Worm (Caenorhabditis elegans) whole organism, dauer: Measurements from ENCODE around the gene ZK809.5.

ENCODE experiments used
- unc-62 ChIP-seq: sonication (generic microtip); optimal IDR thresholded peaks from 2 replicates; lab custom pipeline; 2017; ENCODE audit warnings: missing biosample characterization, missing genetic modification reagents, missing genetic modification characterization

Gene ZK809.5

DNA sequence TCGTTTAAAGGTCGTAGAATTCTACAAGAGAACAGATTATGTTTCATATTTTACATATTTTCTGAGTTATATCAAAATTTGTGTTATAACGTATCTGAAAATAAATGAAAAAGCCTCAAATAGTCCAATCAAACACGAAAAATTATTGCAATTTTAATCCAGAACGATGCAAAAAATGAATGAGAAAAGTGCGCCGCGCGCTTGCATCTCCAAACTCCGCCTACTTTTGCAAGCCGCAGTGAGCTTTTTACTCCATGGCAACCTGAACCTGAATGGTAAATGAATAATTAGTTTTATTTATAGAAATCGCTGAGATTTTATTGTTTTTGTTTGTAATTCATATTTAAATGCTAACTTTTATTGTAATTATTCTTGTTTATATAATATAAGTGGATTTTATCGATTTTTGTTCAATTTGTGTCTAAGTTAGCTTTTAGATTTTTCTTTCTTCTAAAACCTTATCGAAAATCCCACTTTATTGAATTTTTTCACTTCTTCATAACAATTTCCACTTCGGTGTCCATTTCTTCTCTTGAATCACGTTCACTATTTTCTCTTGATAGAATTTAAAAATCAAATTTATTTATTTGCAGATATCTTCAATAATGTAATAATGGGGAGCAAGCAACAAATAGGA is at the start of gene ZK809.5:
ZK809.5 (plus strand) TSS at position 587 of the 637 bp plus-strand sequence.
- no peak for TF ChIP-seq unc-62 (GFP tag; lab: Kevin White, UChicago)

DNA sequence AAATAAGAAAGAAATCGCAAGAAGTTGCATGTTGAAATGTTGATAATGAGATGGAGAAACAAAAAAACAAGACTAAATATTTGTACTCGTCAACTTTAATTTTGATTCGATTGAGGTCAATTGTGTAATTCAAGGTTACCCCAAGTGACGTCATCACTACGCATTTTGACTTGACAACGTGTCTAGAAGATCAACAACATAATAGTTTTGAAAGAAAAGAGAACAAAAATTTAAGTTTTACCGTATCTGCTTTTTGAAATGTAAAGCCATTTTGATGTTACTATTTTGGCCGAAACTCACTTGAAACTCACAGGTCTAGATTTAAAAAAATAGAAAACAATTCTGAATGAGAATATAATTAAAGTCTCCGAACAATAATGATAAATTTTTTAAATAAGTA is 35.6 kb upstream of the ZK809.5 start, which contains the start of gene dsl-5:
dsl-5 (minus strand) TSS at position 101 of the 400 bp plus-strand sequence.
- TF ChIP-seq unc-62 (GFP tag; lab: Kevin White, UChicago): no peak

DNA sequence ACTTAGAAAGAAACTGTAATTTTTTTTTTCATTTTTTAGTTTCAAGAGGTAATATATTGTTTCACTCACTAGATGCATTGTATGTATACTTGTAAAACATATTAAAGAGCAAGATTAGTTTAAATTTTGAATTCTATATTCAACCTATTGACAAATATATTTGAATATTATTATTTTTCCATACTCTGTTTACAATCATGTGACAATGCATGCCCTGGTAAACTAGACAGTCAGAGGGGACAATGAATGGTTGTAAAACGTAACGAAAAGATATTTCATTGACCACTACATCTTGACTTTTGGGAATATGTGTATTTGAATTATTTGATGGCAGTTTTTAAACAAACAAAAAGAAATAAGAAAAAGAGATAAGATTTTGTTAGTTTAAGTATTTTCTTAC is 34.2 kb upstream of the ZK809.5 start:
- TF ChIP-seq unc-62 (GFP tag; lab: Kevin White, UChicago): no peak

DNA sequence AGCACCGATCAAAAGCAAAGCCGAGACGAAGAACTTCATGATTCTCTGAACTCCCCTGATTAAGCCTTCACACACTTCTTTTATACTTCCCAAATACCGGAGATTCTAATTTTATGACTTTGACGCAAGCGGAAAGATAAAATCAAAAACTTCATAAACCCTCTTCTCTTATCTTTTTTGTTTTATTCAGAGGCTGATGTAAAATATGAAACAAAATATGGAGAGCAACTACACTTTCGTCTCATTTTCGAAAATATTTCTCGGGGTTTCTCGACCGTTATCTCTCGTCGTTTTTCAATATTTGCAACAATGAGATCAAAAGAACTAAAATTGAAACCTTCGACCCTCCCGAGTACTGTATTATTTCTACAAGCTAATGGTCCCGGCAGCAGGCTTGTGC is 33.5 kb upstream of the ZK809.5 start, which contains the start of gene lys-4:
lys-4 (minus strand) TSS at position 115 of the 400 bp plus-strand sequence.
- TF ChIP-seq unc-62 (GFP tag; lab: Kevin White, UChicago): no peak

DNA sequence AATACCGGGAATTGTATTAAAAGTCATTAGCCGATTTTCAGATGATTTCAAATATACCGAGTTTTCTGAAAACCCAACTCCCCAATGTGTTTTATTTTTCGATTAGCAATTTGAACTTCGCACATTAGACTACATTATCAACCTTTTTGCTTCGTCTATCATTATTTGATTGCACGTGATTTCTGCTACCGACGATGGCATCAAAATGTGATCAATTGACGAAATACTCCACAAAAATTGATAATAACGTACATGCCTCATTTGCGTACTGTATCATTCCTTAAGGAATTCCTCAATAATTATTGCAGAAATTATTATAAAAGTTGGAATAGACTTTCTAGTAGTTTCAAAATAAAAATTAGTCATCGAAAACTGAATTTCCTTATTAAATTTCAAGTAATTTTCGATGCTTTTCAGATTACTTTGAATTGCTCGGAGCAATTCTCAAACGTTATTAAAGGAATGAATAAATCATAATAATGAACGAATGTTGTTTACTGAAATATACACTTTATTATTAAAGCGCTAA is 32.7 kb upstream of the ZK809.5 start:
- no peak for TF ChIP-seq unc-62 (GFP tag; lab: Kevin White, UChicago)

DNA sequence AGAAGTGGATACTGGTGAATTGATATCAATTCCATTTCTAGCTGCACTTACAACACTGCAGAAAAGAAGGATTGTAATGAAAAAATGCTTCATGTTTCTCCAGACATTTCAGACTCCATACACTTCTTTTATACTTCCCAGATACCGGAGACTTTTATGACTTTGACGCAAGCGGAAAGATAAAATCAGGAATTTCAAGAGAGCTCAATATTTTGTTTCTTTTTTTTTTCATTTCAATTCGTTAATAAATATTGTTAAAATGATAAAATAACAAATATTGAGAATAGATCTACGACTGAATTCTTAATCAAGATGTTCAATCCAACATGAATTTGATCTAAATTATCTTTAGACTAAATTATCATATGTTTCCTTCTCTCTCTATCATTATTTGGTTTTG is 31.0 kb upstream of the ZK809.5 start, which contains the start of gene lys-5:
lys-5 (minus strand) TSS at position 101 of the 400 bp plus-strand sequence.
- no peak for TF ChIP-seq unc-62 (GFP tag; lab: Kevin White, UChicago)

DNA sequence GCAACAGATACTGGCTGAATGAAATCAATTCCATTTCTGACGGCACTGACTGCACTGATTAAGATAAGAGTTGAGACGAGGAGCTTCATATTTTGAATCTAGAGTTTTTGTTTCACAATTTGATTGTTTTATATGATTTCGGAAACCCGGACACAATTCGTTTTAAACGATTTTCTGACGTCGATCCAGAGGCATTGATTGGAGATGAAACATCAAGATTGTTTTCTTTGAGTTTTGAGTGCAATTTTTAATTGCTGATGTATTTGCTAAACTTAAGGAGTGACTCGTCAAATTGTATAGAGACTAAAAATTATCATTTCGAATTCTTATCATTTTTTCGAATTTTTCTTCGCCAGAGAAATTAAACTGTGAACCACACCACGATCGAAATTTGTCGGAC is 28.7 kb upstream of the ZK809.5 start, which contains the start of gene lys-6:
lys-6 (minus strand) TSS at position 101 of the 400 bp plus-strand sequence.
- TF ChIP-seq unc-62 (GFP tag; lab: Kevin White, UChicago): no peak

DNA sequence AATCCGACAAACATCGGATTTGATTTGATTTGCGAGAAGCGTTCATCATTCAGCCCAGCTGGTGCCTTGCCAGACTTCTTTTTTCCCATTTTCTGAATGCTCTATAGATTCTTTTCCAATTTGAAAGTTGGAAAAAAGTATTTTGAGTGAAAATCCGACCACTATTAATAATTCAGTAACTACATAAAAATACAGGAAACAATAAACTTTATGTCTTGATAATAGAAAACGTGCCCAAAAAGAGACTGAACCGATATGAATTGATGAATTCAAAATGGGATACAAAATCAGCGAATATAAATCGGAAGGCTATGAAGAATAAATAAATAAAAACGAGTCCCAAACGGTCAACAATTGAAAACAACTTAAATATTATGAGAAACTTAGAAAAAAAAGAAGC is 24.8 kb upstream of the ZK809.5 start, which contains the start of gene F58B3.4:
F58B3.4 (minus strand) TSS at position 101 of the 400 bp plus-strand sequence.
- TF ChIP-seq unc-62 (GFP tag; lab: Kevin White, UChicago): no peak

DNA sequence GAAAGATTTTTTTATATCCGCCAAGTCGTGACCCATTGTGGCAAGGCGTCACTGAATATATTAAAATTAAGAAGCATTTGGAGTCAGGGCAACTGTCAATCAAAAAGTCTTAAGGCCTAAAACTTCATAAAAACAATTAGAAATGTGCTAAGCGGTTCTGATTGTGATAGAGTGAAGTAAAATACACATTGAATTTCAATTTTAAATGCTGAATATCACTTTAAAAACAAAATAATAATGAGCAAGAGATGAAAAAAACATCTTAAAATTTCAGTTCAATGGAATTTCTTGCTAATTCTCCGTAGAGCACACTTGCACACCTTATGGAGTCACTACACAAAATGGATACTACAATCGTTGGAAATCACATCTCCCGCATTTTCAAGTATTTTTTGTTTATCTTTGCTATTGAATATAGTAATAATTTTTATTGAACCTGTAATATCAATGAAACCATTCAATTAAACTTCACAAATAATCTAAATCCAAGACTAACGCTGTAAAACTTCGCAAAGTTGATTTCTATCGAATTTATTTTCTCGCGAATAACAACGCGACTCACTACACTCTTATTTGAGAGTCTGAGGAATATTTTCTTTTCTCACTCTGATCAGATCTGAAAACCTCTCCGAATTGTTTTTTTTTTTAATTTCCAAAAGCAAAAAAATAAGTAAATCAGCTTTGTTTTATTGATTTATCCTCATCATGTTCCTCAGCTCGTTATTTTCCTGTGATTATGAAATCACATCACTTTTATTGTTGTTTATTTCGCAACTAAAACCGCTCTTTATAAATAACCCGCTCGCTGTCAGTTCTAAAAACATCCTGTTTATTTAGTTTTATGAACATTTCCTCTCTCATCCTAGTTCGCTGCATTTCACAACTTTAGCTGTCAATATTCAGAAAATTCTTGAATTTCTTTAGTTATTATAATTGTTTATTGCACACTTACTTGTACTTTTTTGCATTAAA is 20.8 kb upstream of the ZK809.5 start, which contains the start of gene mars-1:
mars-1 (minus strand) TSS at position 51 of the 972 bp plus-strand sequence.
- no peak for TF ChIP-seq unc-62 (GFP tag; lab: Kevin White, UChicago)

DNA sequence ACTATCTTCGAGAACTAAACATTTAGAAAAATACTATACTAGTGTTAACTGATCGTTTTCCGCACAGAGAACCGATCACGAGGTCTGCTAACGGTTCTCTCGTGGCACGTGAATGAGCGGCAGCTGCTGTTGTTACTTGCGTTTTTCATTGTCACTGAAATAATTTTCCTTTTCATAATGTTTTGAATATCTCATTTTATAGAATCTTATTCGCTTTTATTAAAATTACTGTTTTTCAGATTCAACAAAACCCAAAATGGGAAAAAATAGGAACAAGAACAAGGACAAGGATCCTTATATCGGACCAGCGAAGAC is 20.2 kb upstream of the ZK809.5 start, which contains the start of gene F58B3.6:
F58B3.6 (plus strand) TSS at position 240 of the 315 bp plus-strand sequence.
- TF ChIP-seq unc-62 (GFP tag; lab: Kevin White, UChicago): no peak

DNA sequence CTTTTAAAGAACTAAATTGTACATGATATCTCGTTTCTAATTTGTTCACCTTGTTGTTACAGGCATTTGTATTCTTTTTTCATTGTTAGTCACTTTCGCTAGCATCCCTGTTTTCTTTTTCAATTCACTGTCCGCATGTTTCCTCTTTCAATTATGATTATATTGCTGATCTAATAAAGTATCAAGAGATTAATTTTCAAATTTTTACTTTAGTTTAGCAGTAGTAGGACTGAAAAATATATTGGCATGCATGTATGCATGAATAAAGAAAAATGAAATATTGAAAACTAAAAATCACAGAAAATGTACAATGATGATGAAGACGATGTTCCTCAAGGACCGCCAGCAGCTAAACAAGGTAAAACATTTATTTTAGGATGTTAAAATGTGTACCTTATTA is 18.5 kb upstream of the ZK809.5 start, which contains the start of gene rbm-17:
rbm-17 (plus strand) TSS at position 301 of the 400 bp plus-strand sequence.
- no peak for TF ChIP-seq unc-62 (GFP tag; lab: Kevin White, UChicago)

DNA sequence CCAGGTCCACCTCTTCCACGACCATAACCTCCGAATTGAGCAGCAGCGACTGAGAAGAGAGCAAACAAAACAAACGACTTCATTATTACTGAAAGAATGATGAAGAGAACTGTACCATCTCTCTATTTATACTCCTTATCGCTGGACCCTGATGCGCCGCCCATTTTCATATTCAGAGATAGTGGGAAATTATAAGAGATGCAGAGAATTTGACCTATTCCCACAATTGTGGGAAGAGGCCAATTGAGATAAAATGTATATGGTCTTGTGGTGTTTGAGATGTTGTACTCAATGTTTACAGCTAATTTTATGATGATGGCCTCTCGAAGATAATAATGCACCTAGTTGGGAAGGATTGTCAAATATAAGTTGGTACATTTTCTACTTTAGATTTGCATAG is 15.6 kb upstream of the ZK809.5 start, which contains the start of gene ttr-50:
ttr-50 (minus strand) TSS at position 101 of the 400 bp plus-strand sequence.
- no peak for TF ChIP-seq unc-62 (GFP tag; lab: Kevin White, UChicago)

DNA sequence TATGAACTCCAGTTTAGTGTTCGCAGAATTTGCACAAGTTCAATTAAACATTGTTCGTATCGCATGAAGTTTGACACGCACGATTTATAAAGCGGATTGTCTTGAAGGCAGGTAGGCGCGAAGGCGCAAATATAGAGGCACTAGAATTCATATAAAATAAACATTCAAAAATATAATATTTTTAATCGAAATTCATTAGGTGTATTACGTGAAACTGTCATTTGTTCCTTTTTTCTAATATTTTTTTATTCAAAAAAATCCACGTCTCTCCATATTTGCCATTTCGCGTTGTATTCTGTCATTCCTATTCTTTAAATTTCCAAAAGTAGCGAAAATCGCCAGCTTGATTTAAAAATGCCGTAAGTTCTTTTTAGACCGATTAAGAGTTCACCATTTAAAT is 14.7 kb upstream of the ZK809.5 start, which contains the start of gene ZK809.1:
ZK809.1 (plus strand) TSS at position 301 of the 400 bp plus-strand sequence.
- no peak for TF ChIP-seq unc-62 (GFP tag; lab: Kevin White, UChicago)

DNA sequence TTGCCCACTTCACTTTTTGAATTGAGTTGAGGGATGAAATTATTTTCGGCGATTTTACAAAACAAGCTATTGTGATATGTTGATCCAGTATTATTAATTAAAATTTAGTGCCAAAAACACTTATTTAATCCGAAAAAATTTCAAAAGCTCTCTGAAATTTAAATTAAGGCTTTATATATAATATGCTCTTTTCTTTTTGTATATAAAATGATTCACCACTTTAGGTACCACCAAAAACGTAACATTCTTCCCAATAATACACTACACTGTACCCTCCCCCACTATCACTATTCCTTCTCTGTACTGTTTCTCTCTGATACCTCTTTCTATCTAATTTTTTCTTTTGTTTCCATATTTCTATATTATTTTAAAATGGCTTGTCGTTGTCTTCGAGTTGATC is 12.7 kb upstream of the ZK809.5 start, which contains the start of gene prx-2:
prx-2 (plus strand) TSS at position 301 of the 400 bp plus-strand sequence.
- TF ChIP-seq unc-62 (GFP tag; lab: Kevin White, UChicago): no peak

DNA sequence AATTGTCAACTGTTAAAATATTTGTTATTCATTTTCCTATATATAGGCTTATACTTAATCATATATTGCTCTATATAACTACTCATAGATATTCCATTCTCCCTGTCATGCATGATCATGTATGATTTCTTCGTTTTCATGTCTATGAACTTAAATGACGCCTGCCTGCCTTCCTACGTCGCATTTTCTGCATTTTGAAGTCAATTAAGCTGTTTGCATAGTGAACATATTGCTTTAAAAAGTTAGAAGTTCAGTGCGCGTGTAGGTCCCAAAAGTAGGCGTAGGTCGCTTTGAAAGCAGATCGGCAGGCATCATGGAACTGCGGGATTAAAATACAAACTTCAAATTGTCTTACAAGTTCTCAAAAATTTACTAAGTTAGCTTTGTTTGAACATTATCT is 11.8 kb upstream of the ZK809.5 start:
- TF ChIP-seq unc-62 (GFP tag; lab: Kevin White, UChicago): no peak
